Worm (Caenorhabditis elegans) whole organism, early embryonic: ENCODE data around the gene W01C8.1.

Experiments used
- B0310.2 ChIP-seq: sonication (generic microtip); optimal IDR thresholded peaks from 2 replicates; lab custom pipeline; 2016; ENCODE audit warnings: mild to moderate bottlenecking, missing genetic modification characterization, missing compliant biosample characterization
- F13C5.2 ChIP-seq: sonication (generic microtip); optimal IDR thresholded peaks from 2 replicates; lab custom pipeline; 2017; ENCODE audit warnings: mild to moderate bottlenecking, missing genetic modification characterization, inconsistent platforms, missing compliant biosample characterization
- ama-1 ChIP-seq: fragments of 150-350 bp; optimal IDR thresholded peaks from 2 replicates; lab custom pipeline; 2014
- ceh-13 ChIP-seq: fragments of 200-800 bp; sonication (Bioruptor generic); optimal IDR thresholded peaks from 2 replicates; lab custom pipeline; 2018; ENCODE audit warnings: mild to moderate bottlenecking, missing genetic modification characterization, missing compliant biosample characterization
- ceh-36 ChIP-seq: sonication (generic microtip); optimal IDR thresholded peaks from 2 replicates; lab custom pipeline; 2016; ENCODE audit warnings: missing genetic modification characterization, inconsistent platforms, missing compliant biosample characterization
- ets-7 ChIP-seq: sonication (generic microtip); optimal IDR thresholded peaks from 2 replicates; lab custom pipeline; 2016; ENCODE audit warnings: missing genotype, missing genetic modification characterization, missing compliant biosample characterization
- flt-1 ChIP-seq: fragments of 200-800 bp; sonication (Bioruptor generic); IDR thresholded peaks from 2 replicates; pipeline ENCODE4 v1.3.6; 2022; ENCODE audit warnings: missing genetic modification characterization, missing compliant biosample characterization
- hmbx-1 ChIP-seq: sonication (generic microtip); optimal IDR thresholded peaks from 2 replicates; lab custom pipeline; 2016; ENCODE audit warnings: mild to moderate bottlenecking, missing genetic modification characterization, missing compliant biosample characterization
- hmg-4 ChIP-seq: fragments of 200-800 bp; sonication (Bioruptor generic); optimal IDR thresholded peaks from 2 replicates; lab custom pipeline; 2018; ENCODE audit warnings: mild to moderate bottlenecking, missing genetic modification characterization, missing compliant biosample characterization
- hnd-1 ChIP-seq: sonication (generic microtip); optimal IDR thresholded peaks from 2 replicates; lab custom pipeline; 2016; ENCODE audit warnings: missing genetic modification characterization, missing compliant biosample characterization
- pes-1 ChIP-seq: fragments of 200-800 bp; sonication (Bioruptor generic); IDR thresholded peaks from 2 replicates; pipeline ENCODE4 v1.3.6; 2022; ENCODE audit warnings: missing genetic modification reagents, missing genetic modification characterization, missing compliant biosample characterization
- scrt-1 ChIP-seq: fragments of 200-800 bp; sonication (Bioruptor generic); IDR thresholded peaks from 2 replicates; pipeline ENCODE4 v1.3.6; 2022; ENCODE audit warnings: missing genetic modification characterization, missing compliant biosample characterization
- tbx-11 ChIP-seq: fragments of 200-800 bp; sonication (Bioruptor generic); IDR thresholded peaks from 2 replicates; pipeline ENCODE4 v1.3.6; 2022; ENCODE audit warnings: missing genetic modification characterization, missing compliant biosample characterization
- tra-4 ChIP-seq: sonication (generic microtip); optimal IDR thresholded peaks from 2 replicates; lab custom pipeline; 2017; ENCODE audit warnings: missing genetic modification characterization, missing compliant biosample characterization

ce11 chrX:5723758-5724157 is 31.6 kb downstream of the W01C8.1 start:
- TF ChIP-seq tra-4 (tag; lab: Kevin White, UChicago), result no peak
- TF ChIP-seq ceh-36 (tag; lab: Kevin White, UChicago), result no peak
- no peak for TF ChIP-seq ceh-13 (GFP tag; lab: Kevin White, UChicago)
- TF ChIP-seq ama-1 (lab: Kevin White, UChicago), result no peak
- no peak for TF ChIP-seq F13C5.2
- TF ChIP-seq hmbx-1 (tag; lab: Kevin White, UChicago), result no peak
- no peak for TF ChIP-seq scrt-1 (GFP tag; lab: Robert Waterston, UW)
- no peak for TF ChIP-seq flt-1 (GFP tag; lab: Robert Waterston, UW)
- TF ChIP-seq tbx-11 (GFP tag; lab: Robert Waterston, UW), result no peak
- no peak for TF ChIP-seq hmg-4 (GFP tag; lab: Kevin White, UChicago)
- TF ChIP-seq pes-1 (GFP tag; lab: Robert Waterston, UW), result no peak
- no peak for TF ChIP-seq B0310.2 (tag; lab: Kevin White, UChicago)
- no peak for TF ChIP-seq hnd-1
- TF ChIP-seq ets-7, result no peak
